Worm (Caenorhabditis elegans): ENCODE results near the gene F44E7.4.

DNA sequence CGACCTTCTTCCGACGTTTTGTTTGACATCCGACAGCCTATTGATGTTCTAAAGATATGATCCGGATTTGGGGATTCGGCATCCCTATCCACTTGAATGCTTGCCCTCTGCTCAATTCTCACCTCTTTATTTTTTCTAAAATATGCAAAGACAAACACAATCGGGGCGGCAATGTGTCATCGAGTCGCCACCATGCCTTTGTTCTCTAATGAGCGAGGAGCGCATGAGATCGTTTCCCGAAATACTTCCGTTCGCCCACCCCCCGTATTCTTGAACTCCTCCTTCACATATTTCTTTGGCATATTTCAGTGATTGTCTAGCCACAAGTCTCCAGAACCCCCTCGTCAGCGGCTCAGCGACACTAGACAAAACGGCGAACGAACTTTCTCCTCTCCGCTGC, 22.6 kb upstream of the F44E7.4 start, which contains the start of gene cyn-17:
- TF ChIP-seq pqm-1 (tag; optimal IDR thresholded peaks at IDR 0.05) (no peak), sox-4 (tag; optimal IDR thresholded peaks at IDR 0.05) (no peak), ceh-48 (tag; optimal IDR thresholded peaks at IDR 0.05) (no peak), pros-1 (tag; optimal IDR thresholded peaks at IDR 0.05) (no peak), hlh-6 (tag; optimal IDR thresholded peaks at IDR 0.05) (no peak), unc-86 (tag; optimal IDR thresholded peaks at IDR 0.05) (no peak), tbx-7 (tag; optimal IDR thresholded peaks at IDR 0.05) (no peak)

Measured in whole organism, late embryonic.